Worm (Caenorhabditis elegans) whole organism, mixed stage, embryonic: ENCODE data around the gene srh-79.

Source experiments
- blmp-1 ChIP-seq: fragments of 150-350 bp; optimal IDR thresholded peaks from 2 replicates; lab custom pipeline; 2014; ENCODE audit warnings: missing biosample characterization, missing genetic modification characterization
- flh-1 ChIP-seq: fragments of 200-800 bp; sonication (Bioruptor generic); optimal IDR thresholded peaks from 2 replicates; lab custom pipeline; 2018; ENCODE audit warnings: mild to moderate bottlenecking, missing genetic modification characterization, moderate library complexity, missing compliant biosample characterization
- lin-13 ChIP-seq: fragments of 150-350 bp; optimal IDR thresholded peaks from 2 replicates; lab custom pipeline; 2014; ENCODE audit warnings: missing biosample characterization, missing genetic modification characterization
- mab-5 ChIP-seq: fragments of 150-350 bp; optimal IDR thresholded peaks from 2 replicates; lab custom pipeline; 2014; ENCODE audit warnings: missing biosample characterization, missing genetic modification characterization
- nhr-237 ChIP-seq: fragments of 150-350 bp; optimal IDR thresholded peaks from 2 replicates; lab custom pipeline; 2014; ENCODE audit warnings: missing biosample characterization, missing genetic modification characterization
- tbx-8 ChIP-seq: fragments of 200-800 bp; sonication (Bioruptor generic); optimal IDR thresholded peaks from 2 replicates; lab custom pipeline; 2018; ENCODE audit warnings: mild to moderate bottlenecking, missing genetic modification characterization, moderate library complexity, missing compliant biosample characterization
- unc-62 ChIP-seq: fragments of 150-350 bp; optimal IDR thresholded peaks from 2 replicates; lab custom pipeline; 2014; ENCODE audit warnings: missing biosample characterization, missing genetic modification reagents, missing genetic modification characterization

DNA sequence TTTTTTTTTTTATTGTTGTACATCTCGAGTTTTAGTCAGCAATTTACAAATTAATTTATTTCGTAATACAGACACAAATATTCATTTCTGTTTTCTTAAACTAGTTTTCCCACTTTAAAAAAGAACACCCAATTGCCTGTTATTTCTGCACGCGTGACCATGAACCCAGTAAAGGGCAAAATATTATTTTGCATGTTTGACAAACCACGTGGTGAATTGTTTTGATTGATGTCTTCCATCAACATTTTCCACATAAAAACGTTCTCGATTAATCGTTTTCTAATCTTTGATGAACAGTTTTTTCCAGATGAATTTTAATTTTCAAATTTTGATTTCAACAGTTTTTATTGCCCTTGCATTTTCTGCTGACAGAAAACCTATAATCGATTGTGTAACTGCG is 28.2 kb downstream of the srh-79 start, which contains the start of gene C54F6.18:
- TF ChIP-seq mab-5 (no peak), tbx-8 (GFP tag; lab: Kevin White, UChicago) (no peak), nhr-237 (tag; lab: Kevin White, UChicago) (no peak), unc-62 (GFP tag; lab: Kevin White, UChicago) (no peak), blmp-1 (tag; lab: Kevin White, UChicago) (no peak), flh-1 (GFP tag; lab: Kevin White, UChicago) (no peak), lin-13 (tag; lab: Kevin White, UChicago) (no peak)
